Fruit fly (Drosophila melanogaster): Measurements from ENCODE around the gene hzg.

hzg gene

DNA sequence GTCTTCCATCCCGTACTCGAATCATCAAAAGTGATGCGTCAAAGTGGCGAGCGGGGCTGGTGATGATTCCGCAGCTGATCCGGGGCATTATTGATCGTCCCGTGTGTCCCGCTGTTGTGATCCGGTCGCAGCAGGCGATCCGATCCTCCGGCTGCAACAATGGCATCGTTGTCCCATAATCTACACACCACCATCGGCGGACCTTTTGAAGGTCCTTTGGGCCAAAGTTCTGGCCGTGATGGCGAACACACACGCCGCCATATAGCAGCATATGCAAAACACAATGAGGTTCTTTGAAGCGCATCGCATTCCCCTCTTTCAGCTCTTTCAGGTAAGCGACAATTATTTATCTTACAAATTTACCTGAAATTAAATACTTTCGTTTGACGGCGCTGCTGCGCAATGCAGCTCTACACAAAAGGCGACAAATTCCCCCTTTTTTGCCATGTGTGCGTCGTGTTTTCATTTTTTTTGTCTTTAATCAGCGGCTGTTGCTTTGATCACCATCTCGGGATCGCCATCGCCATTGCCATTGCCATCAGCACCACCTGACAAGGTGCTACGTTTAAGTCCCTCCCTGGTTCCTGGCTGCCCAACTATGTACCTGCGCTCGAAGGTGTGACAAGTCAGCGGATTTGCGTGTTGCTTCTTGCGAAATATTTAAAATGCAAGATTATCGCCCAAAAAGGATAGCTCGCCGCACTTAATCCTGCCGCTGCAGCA, 13.2 kb upstream of the hzg start:
- TF ChIP-seq CG7045 (GFP tag; optimal IDR thresholded peaks at IDR 0.05) (no peak), cnc (optimal IDR thresholded peaks at IDR 0.05) (no peak), CG1620 (GFP tag; optimal IDR thresholded peaks at IDR 0.05) (no peak), CG5204 (GFP tag; optimal IDR thresholded peaks at IDR 0.05) (no peak), ovo (GFP tag; optimal IDR thresholded peaks at IDR 0.05) (no peak), cic (GFP tag; optimal IDR thresholded peaks at IDR 0.05) (no peak), CG33017 (tag; optimal IDR thresholded peaks at IDR 0.05) (no peak), bab1 (GFP tag; optimal IDR thresholded peaks at IDR 0.05) (no peak)

- no peak for TF ChIP-seq cnc (optimal IDR thresholded peaks at IDR 0.05)
Observed at dm6 chr3L:16016911-16017310, 12.4 kb upstream of the hzg start.

DNA sequence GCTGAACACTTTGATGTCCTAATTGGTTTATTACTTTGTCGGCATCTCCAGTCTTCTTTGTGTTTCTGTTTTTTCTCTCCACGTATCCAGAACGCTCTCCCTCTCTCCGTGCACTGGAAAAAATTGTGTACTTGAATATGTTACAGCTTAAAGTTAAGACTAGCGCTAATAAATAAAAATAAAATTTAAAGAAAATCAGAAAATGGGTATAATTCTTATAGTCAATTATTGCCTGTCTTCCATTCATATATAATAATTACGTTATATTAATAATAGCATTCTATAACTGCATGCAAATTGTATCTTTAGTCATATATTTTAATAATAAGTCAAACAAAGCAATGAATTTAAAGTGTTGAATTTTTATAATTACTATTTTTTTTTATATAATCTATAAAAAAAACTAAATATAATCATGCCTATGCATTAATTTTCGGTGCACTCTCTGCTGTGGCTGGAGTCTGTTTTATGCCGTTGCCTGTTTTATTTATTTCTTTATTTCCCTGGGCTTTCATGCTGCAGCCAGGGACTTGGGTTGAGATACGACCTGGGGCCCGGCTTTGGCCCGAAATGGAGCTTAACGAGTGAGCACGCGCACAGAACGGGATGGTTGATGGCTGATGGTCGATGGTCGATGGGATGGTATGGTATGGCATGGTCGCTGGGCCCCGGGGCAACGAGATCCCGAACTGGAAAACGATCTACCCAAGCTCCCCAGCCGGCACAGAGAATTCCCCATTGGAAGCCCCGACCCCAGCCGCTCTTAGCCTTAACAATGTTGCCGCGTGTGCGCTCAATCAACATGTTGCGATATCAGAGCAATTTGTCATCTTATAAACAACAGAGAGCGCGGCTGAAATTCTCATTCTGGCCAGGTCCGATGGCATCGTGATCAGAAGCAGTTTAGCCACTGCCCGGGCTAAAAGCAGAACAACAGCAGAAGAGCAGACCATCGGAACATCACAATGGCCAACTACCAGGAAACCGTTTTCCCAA, 11.5 kb upstream of the hzg start:
- no peak for TF ChIP-seq ovo (GFP tag; optimal IDR thresholded peaks at IDR 0.05)
- no peak for TF ChIP-seq cnc (optimal IDR thresholded peaks at IDR 0.05)

DNA sequence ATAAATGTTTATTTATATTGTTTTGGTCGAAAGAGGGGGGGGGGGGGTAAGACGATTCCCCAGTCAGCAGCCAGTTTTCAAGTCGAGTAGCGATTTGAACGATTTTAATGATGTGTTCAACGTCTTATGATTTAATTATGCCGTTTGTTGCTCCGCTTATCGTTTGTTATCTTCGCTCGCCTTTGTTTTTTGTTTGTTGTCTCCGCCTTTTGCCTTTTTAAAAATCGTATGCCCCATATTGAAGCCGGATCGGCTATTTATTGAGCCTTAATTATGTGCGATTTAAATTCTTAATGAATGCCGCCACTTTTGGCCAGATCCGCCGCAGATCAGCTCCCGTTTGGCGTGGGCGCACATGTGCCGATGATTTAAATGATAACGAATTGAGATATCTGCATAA, 10.0 kb upstream of the hzg start:
- TF ChIP-seq Clk (GFP tag; optimal IDR thresholded peaks at IDR 0.05) (no peak), Hr96 (GFP tag; optimal IDR thresholded peaks at IDR 0.05) (no peak), ovo (GFP tag; optimal IDR thresholded peaks at IDR 0.05) (no peak)

DNA sequence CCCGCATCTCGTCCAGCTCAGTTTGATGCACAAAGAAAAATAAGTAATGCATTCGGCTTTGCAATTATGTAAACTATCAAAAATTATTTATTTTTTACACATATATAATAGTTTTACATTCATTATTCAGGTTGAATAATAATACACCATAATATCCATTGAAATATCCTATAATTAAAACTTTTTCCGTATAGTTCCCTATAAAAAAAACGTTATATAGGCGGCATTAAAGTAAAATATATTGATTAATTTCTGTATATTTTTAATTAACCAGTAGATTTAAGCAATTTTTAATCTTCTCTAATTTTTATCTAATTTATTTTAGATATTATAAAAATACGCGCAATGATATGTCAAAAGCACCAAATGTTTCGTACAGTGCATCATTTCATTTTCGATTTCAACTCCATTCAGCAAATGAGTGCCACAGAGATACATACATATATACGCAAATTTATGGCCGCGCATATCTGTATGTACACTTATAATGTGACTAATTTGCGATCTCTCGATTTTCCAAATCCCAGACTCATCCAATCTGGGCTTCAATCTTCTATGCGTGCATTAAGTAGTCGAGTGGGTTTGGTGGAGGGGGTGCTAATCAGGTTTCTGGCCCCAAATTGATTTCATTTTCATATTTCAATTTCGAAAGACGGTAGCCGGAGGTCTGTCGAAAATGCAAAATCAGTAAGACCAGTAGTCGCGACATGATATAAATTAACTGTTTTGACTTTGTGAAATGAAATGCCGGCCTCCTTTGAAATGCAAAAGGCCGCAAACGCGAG, 8.9 kb upstream of the hzg start:
- TF ChIP-seq bab1 (GFP tag; optimal IDR thresholded peaks at IDR 0.05) (no peak), CG14711 (tag; optimal IDR thresholded peaks at IDR 0.05) (no peak), kay (GFP tag; ENCODE audit: borderline replicate concordance) (no peak), Mnt (GFP tag; optimal IDR thresholded peaks at IDR 0.05) (no peak), CG7045 (GFP tag; optimal IDR thresholded peaks at IDR 0.05) (no peak), ovo (GFP tag; optimal IDR thresholded peaks at IDR 0.05) (no peak), toe (GFP tag; optimal IDR thresholded peaks at IDR 0.05) (no peak), tj (GFP tag; optimal IDR thresholded peaks at IDR 0.05) (no peak), pad (GFP tag; optimal IDR thresholded peaks at IDR 0.05) (no peak), cnc (optimal IDR thresholded peaks at IDR 0.05) (no peak), CG12768 (GFP tag; optimal IDR thresholded peaks at IDR 0.05) (no peak), CG11617 (GFP tag; optimal IDR thresholded peaks at IDR 0.05) (no peak), cic (GFP tag; optimal IDR thresholded peaks at IDR 0.05) (no peak), CG7101 (tag; optimal IDR thresholded peaks at IDR 0.05) (no peak), CG1620 (GFP tag; optimal IDR thresholded peaks at IDR 0.05) (no peak), Clk (GFP tag; optimal IDR thresholded peaks at IDR 0.05) (no peak)

DNA sequence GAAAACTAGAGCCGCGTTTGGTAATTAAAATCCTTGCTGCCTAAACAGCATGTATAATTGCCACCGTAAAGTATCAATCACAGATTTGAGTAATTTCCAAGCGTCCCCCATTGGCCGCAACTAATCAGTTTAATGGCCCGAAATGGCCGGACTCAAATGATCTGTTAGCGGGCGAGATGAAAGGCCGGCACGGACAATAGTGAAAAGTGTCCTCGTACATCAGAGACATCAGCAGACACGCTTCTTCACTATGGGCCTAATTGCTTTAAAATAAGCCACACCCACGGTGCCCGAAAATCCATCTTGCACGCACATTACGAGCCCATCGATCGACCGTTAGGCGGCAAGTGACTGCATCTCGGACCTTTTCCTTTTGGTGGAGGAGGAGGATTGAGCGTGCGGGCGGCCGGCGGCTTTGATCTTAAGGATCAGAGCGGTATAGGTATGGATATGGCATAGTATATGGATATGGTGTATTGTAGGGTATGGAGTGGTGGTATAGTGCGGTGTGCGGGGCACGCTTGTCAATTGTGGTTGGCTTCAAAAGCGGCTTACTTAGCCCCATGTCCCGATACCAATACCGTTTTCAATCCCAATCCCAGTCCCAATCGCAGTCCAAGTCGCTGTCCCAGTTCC, 7.9 kb upstream of the hzg start:
- TF ChIP-seq CG11617 (GFP tag; optimal IDR thresholded peaks at IDR 0.05) = no peak
- no peak for TF ChIP-seq cnc (optimal IDR thresholded peaks at IDR 0.05)
- no peak for TF ChIP-seq CG5204 (GFP tag; optimal IDR thresholded peaks at IDR 0.05)
- TF ChIP-seq Crg-1 (GFP tag; optimal IDR thresholded peaks at IDR 0.05) = no peak
- no peak for TF ChIP-seq toe (GFP tag; optimal IDR thresholded peaks at IDR 0.05)
- no peak for TF ChIP-seq cic (GFP tag; optimal IDR thresholded peaks at IDR 0.05)
- TF ChIP-seq CG7045 (GFP tag; optimal IDR thresholded peaks at IDR 0.05) = no peak
- TF ChIP-seq Clk (GFP tag; optimal IDR thresholded peaks at IDR 0.05) = no peak
- no peak for TF ChIP-seq Mnt (GFP tag; optimal IDR thresholded peaks at IDR 0.05)
